Worm (Caenorhabditis elegans) whole organism, midembryonic: ENCODE results near the gene C52A10.3.

Source experiments
- T22C8.4 ChIP-seq: fragments of 200-800 bp; sonication (Bioruptor generic); IDR thresholded peaks from 2 replicates; pipeline ENCODE4 v1.3.6; 2022; ENCODE audit warnings: missing genetic modification characterization, missing compliant biosample characterization
- cog-1 ChIP-seq: sonication (generic microtip); optimal IDR thresholded peaks from 2 replicates; lab custom pipeline; 2016; ENCODE audit warnings: missing genetic modification characterization, missing compliant biosample characterization
- klf-2 ChIP-seq: fragments of 200-800 bp; sonication (Bioruptor generic); conservative IDR thresholded peaks from 2 replicates; pipeline ENCODE4 v1.3.6; 2022; ENCODE audit warnings: missing genetic modification reagents, missing genetic modification characterization, missing compliant biosample characterization
- med-1 ChIP-seq: sonication (generic microtip); optimal IDR thresholded peaks from 2 replicates; lab custom pipeline; 2017; ENCODE audit warnings: missing genetic modification characterization, mild to moderate bottlenecking, missing compliant biosample characterization, antibody characterized with exemption, missing genetic modification reagents; ENCODE audit not compliant: insufficient read depth
- ztf-23 ChIP-seq: fragments of 200-800 bp; sonication (Bioruptor generic); IDR thresholded peaks from 2 replicates; pipeline ENCODE4 v1.3.6; 2022; ENCODE audit warnings: missing genetic modification reagents, missing genetic modification characterization, missing compliant biosample characterization
- ztf-29 ChIP-seq: fragments of 200-800 bp; sonication (Bioruptor generic); IDR thresholded peaks from 2 replicates; pipeline ENCODE4 v1.3.6; 2022; ENCODE audit warnings: missing genetic modification reagents, missing genetic modification characterization, missing compliant biosample characterization

ce11 chrV:5265581-5265980 is 26.3 kb upstream of the C52A10.3 start, which contains the start of the genes srt-69 and B0238.12:
- TF ChIP-seq T22C8.4 (no peak), klf-2 (GFP tag; lab: Robert Waterston, UW) (no peak), ztf-29 (GFP tag; lab: Robert Waterston, UW) (no peak), ztf-23 (no peak), cog-1 (tag; lab: Kevin White, UChicago) (no peak), med-1 (GFP tag; lab: Kevin White, UChicago) (no peak)
